Fruit fly (Drosophila melanogaster): Measurements from ENCODE around the gene btl.

The btl gene

dm6 chr3L:14071621-14072020 lies 4.0 kb upstream of the btl start, which contains the start of gene Pex1 (continued):
- TF ChIP-seq cas (GFP tag; IDR thresholded peaks at IDR 0.05) (no peak), br (optimal IDR thresholded peaks at IDR 0.05) (no peak), nmo (GFP tag; optimal IDR thresholded peaks at IDR 0.05) (no peak), Abd-B (GFP tag; optimal IDR thresholded peaks at IDR 0.05) (no peak), Spps (tag; optimal IDR thresholded peaks at IDR 0.05) (no peak), CG11696 (GFP tag; IDR thresholded peaks at IDR 0.05) (no peak), CG7963 (GFP tag; IDR thresholded peaks at IDR 0.05; ENCODE audit: partially characterized antibody) (no peak; the same call in 2 of the 3 replicates), slp2 (GFP tag; optimal IDR thresholded peaks at IDR 0.05) (no peak), ara (GFP tag; IDR thresholded peaks at IDR 0.05) (no peak), CG43689 (GFP tag; IDR thresholded peaks at IDR 0.05) (no peak), CG11093 (GFP tag; IDR thresholded peaks at IDR 0.05) (no peak), CG17361 (GFP tag; IDR thresholded peaks at IDR 0.05) (no peak), BEAF-32 (GFP tag; optimal IDR thresholded peaks at IDR 0.05) (peak; percentile 83), Rx (GFP tag; IDR thresholded peaks at IDR 0.05) (no peak), NC2β (GFP tag; optimal IDR thresholded peaks at IDR 0.05) (no peak), pfk (GFP tag; optimal IDR thresholded peaks at IDR 0.05) (no peak), croc (GFP tag; conservative IDR thresholded peaks at IDR 0.05) (no peak), CG2199 (GFP tag; IDR thresholded peaks at IDR 0.05) (no peak), so (GFP tag; IDR thresholded peaks at IDR 0.05) (no peak), CG4424 (GFP tag; optimal IDR thresholded peaks at IDR 0.05) (no peak), pnt (GFP tag; optimal IDR thresholded peaks at IDR 0.05) (no peak), CG15601 (tag; optimal IDR thresholded peaks at IDR 0.05) (no peak), CG3995 (GFP tag; optimal IDR thresholded peaks at IDR 0.05) (peak; percentile 91), ERR (GFP tag; optimal IDR thresholded peaks at IDR 0.05) (no peak), CG14710 (tag; optimal IDR thresholded peaks at IDR 0.05) (peak; percentile 40), CG10654 (GFP tag; optimal IDR thresholded peaks at IDR 0.05) (peak; percentile 0), CG2712 (tag; optimal IDR thresholded peaks at IDR 0.05) (peak; percentile 35), CG2120 (GFP tag; optimal IDR thresholded peaks at IDR 0.05) (no peak), Myb (GFP tag; optimal IDR thresholded peaks at IDR 0.05) (peak; percentile 94), CG2202 (tag; optimal IDR thresholded peaks at IDR 0.05) (no peak), pho (GFP tag; optimal IDR thresholded peaks at IDR 0.05) (no peak), ranshi (GFP tag; IDR thresholded peaks at IDR 0.05) (no peak), Neu2 (GFP tag; optimal IDR thresholded peaks at IDR 0.05; ENCODE audit: borderline replicate concordance) (no peak), TFAM (GFP tag; optimal IDR thresholded peaks at IDR 0.05) (no peak), tio (GFP tag; optimal IDR thresholded peaks at IDR 0.05) (no peak), zfh2 (GFP tag; optimal IDR thresholded peaks at IDR 0.05) (no peak), Gug (GFP tag; IDR thresholded peaks at IDR 0.05) (no peak), CG4617 (GFP tag; optimal IDR thresholded peaks at IDR 0.05; ENCODE audit: borderline replicate concordance) (peak; percentile 31), knrl (GFP tag; IDR thresholded peaks at IDR 0.05; ENCODE audit: partially characterized antibody) (peak; percentile 78), ase (GFP tag; IDR thresholded peaks at IDR 0.05) (no peak), CG33213 (GFP tag; optimal IDR thresholded peaks at IDR 0.05) (no peak), Vsx1 (GFP tag; optimal IDR thresholded peaks at IDR 0.05) (no peak), zen (tag; optimal IDR thresholded peaks at IDR 0.05) (no peak), CG30020 (tag; optimal IDR thresholded peaks at IDR 0.05) (no peak), H2.0 (GFP tag; IDR thresholded peaks at IDR 0.05) (no peak), CG16813 (GFP tag; IDR thresholded peaks at IDR 0.05; ENCODE audit: partially characterized antibody) (peak; percentile 81), vfl (GFP tag; optimal IDR thresholded peaks at IDR 0.05) (no peak), chm (GFP tag; IDR thresholded peaks at IDR 0.05) (no peak), zfh1 (GFP tag; IDR thresholded peaks at IDR 0.05) (no peak; the same call in 2 of the 3 replicates), gfzf (GFP tag; optimal IDR thresholded peaks at IDR 0.05) (no peak), kay (GFP tag; optimal IDR thresholded peaks at IDR 0.05) (no peak), YL-1 (GFP tag; optimal IDR thresholded peaks at IDR 0.05) (peak; percentile 54), sqz (GFP tag; optimal IDR thresholded peaks at IDR 0.05) (no peak)
